Worm (Caenorhabditis elegans): ENCODE results near the gene atz-1.

Gene atz-1

DNA sequence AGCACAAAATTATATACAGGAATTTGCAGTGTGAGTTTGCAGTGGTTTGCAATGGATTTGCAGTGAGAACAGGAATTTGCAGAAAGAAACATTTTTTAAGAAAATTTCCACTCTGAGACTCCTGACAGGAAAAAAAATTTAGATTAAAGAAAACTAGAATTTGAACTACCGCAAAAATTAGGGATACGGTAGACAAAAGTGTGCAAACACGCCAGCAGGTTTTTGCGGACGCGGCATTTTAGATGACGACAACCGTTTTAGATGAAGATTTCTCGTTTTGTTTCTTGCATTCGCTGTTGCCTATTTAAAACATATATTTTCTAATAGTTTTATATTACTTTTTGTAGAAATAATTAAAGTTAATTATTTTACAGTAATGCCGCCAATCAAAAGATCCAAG is 4.0 kb downstream of the atz-1 start, which contains the start of gene wdr-46:
wdr-46 (plus strand) TSS at position 375 of the 400 bp plus-strand sequence.
- TF ChIP-seq unc-39 (tag; optimal IDR thresholded peaks at IDR 0.05) (no peak), ceh-82 (tag; optimal IDR thresholded peaks at IDR 0.05) (peak; percentile 62), lin-15B (tag; optimal IDR thresholded peaks at IDR 0.05) (peak; percentile 79), skn-1 (tag; optimal IDR thresholded peaks at IDR 0.05) (peak; percentile 7), nhr-11 (tag; optimal IDR thresholded peaks at IDR 0.05) (no peak), ama-1 (optimal IDR thresholded peaks at IDR 0.05) (peak; percentile 77), fos-1 (tag; optimal IDR thresholded peaks at IDR 0.05) (no peak), aly-2 (tag; optimal IDR thresholded peaks at IDR 0.05) (no peak), elt-2 (tag; optimal IDR thresholded peaks at IDR 0.05) (peak; percentile 38), egl-5 (tag; optimal IDR thresholded peaks at IDR 0.05) (peak; percentile 31), lin-39 (tag; optimal IDR thresholded peaks at IDR 0.05) (peak; percentile 40), jun-1 (tag; optimal IDR thresholded peaks at IDR 0.05) (peak; percentile 71), nhr-12 (tag; optimal IDR thresholded peaks at IDR 0.05) (no peak), tbx-2 (tag; optimal IDR thresholded peaks at IDR 0.05) (peak; percentile 54), nhr-77 (tag; optimal IDR thresholded peaks at IDR 0.05) (peak; percentile 37), nfya-1 (tag; optimal IDR thresholded peaks at IDR 0.05; ENCODE audit: insufficient read depth) (peak; percentile 95), nhr-67 (tag; optimal IDR thresholded peaks at IDR 0.05) (no peak), lsy-12 (tag; optimal IDR thresholded peaks at IDR 0.05) (peak; percentile 64), elt-3 (tag; optimal IDR thresholded peaks at IDR 0.05) (no peak), daf-12 (tag; optimal IDR thresholded peaks at IDR 0.05) (no peak), nhr-76 (tag; optimal IDR thresholded peaks at IDR 0.05) (no peak), nhr-237 (tag; optimal IDR thresholded peaks at IDR 0.05) (no peak), fkh-10 (GFP tag; optimal IDR thresholded peaks at IDR 0.05) (no peak), fkh-2 (tag; optimal IDR thresholded peaks at IDR 0.05) (no peak), mdl-1 (tag; optimal IDR thresholded peaks at IDR 0.05) (no peak), egl-27 (tag; optimal IDR thresholded peaks at IDR 0.05) (peak; percentile 33), ZK546.5 (tag; optimal IDR thresholded peaks at IDR 0.05) (peak; percentile 38), nhr-43 (tag; optimal IDR thresholded peaks at IDR 0.05; ENCODE audit: poor library complexity, severe bottlenecking) (peak; percentile 87), pqm-1 (tag; optimal IDR thresholded peaks at IDR 0.05) (peak; percentile 57), pha-4 (tag; optimal IDR thresholded peaks at IDR 0.05) (peak; percentile 87), ceh-28 (tag; optimal IDR thresholded peaks at IDR 0.05) (peak; percentile 62), R02D3.7 (tag; optimal IDR thresholded peaks at IDR 0.05) (peak; percentile 80), nhr-23 (tag; optimal IDR thresholded peaks at IDR 0.05) (peak; percentile 82), hmg-11 (tag; optimal IDR thresholded peaks at IDR 0.05) (no peak), elt-1 (tag; optimal IDR thresholded peaks at IDR 0.05) (peak; percentile 19), nhr-25 (tag; optimal IDR thresholded peaks at IDR 0.05) (peak; percentile 72)

DNA sequence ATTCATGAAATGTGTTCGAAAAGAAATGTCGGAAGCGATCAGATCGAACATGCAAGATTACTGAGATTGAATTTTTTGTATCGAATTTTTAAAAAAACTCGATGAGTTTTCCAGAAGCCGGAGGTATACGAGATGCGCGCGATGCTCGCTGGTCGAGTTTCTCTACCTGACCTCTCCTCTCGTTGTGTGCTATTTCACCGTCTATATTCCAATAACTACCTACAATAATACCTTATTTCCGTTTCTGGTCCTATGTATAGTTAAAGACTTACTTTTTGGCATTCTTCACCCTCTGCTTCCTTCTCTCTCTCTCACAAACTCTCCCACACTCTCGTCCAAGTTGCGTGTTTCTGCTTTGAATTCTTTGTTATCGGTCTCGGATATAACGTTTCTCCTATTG is 4.6 kb downstream of the atz-1 start:
- TF ChIP-seq egl-5 (tag; optimal IDR thresholded peaks at IDR 0.05): no peak
- no peak for TF ChIP-seq nhr-77 (tag; optimal IDR thresholded peaks at IDR 0.05)
- TF ChIP-seq snpc-4 (tag; optimal IDR thresholded peaks at IDR 0.05): no peak
- TF ChIP-seq pqm-1 (tag; optimal IDR thresholded peaks at IDR 0.05): no peak
- no peak for TF ChIP-seq fkh-10 (GFP tag; optimal IDR thresholded peaks at IDR 0.05)
- TF ChIP-seq unc-62 (GFP tag; optimal IDR thresholded peaks at IDR 0.05): no peak
- no peak for TF ChIP-seq jun-1 (tag; optimal IDR thresholded peaks at IDR 0.05)

DNA sequence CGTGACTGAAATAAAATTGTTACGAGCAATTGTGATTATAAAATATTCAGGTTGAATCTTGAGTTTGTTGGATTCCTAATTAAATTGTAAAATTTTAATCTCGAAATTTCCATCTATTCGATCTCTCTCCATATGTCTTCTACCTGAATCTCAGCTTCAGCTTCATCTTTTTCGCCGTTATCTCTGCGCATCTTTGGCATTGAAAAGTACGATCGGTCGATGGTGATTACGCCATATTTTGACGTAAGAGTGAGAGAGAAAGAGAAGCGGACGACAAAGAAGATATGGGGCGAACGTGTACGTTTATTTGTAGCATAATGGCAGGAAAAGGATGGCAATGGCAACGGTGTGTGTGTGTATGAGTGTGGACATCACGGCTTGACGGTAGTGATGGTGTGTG is 9.3 kb downstream of the atz-1 start:
- peak; percentile 71 for TF ChIP-seq elt-1 (tag; optimal IDR thresholded peaks at IDR 0.05)
- TF ChIP-seq nhr-25 (tag; optimal IDR thresholded peaks at IDR 0.05): peak; percentile 92
- TF ChIP-seq nhr-23 (tag; optimal IDR thresholded peaks at IDR 0.05): no peak

DNA sequence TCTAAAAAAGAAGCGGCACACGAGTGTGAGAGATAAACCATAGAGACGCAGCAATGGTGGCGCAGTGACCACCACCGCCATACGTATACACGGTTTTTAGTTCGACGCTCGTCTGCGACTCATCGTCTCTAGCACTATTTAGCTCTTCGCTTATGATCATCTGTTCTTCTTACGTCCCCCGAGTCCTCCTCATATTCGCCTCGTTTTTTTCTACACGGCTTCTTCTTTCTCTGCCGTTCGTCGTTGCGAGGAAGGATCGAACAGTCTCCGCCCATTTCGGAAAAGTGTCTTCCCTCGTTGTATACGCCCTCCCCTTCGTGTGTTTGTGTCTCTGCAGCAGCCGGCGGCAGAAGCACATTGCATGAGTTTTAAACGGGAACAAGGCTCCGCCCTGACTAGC is 11.0 kb downstream of the atz-1 start:
- TF ChIP-seq fos-1 (tag; optimal IDR thresholded peaks at IDR 0.05): no peak
- TF ChIP-seq hmg-11 (tag; optimal IDR thresholded peaks at IDR 0.05): peak; percentile 76
- no peak for TF ChIP-seq ZK546.5 (tag; optimal IDR thresholded peaks at IDR 0.05)
- TF ChIP-seq egl-27 (tag; optimal IDR thresholded peaks at IDR 0.05): no peak
- TF ChIP-seq mml-1 (tag; optimal IDR thresholded peaks at IDR 0.05): no peak
- peak; percentile 14 for TF ChIP-seq fkh-10 (GFP tag; optimal IDR thresholded peaks at IDR 0.05)
- TF ChIP-seq sea-2 (GFP tag; optimal IDR thresholded peaks at IDR 0.05): no peak
- TF ChIP-seq lin-15B (tag; optimal IDR thresholded peaks at IDR 0.05): no peak
- TF ChIP-seq ceh-9 (tag; optimal IDR thresholded peaks at IDR 0.05): no peak
- no peak for TF ChIP-seq aly-2 (tag; optimal IDR thresholded peaks at IDR 0.05)
- peak; percentile 47 for TF ChIP-seq nfya-1 (tag; optimal IDR thresholded peaks at IDR 0.05; ENCODE audit: insufficient read depth)
- TF ChIP-seq snpc-4 (tag; optimal IDR thresholded peaks at IDR 0.05): peak; percentile 11
- TF ChIP-seq ceh-82 (tag; optimal IDR thresholded peaks at IDR 0.05): no peak
- no peak for TF ChIP-seq ztf-11 (tag; optimal IDR thresholded peaks at IDR 0.05)
- no peak for TF ChIP-seq ama-1 (optimal IDR thresholded peaks at IDR 0.05)
- no peak for TF ChIP-seq tbx-2 (tag; optimal IDR thresholded peaks at IDR 0.05)
- TF ChIP-seq elt-1 (tag; optimal IDR thresholded peaks at IDR 0.05): peak; percentile 10
- peak; percentile 62 for TF ChIP-seq lin-39 (tag; optimal IDR thresholded peaks at IDR 0.05)
- TF ChIP-seq R02D3.7 (tag; optimal IDR thresholded peaks at IDR 0.05): no peak

Measured in whole organism, L3 larva.